Fruit fly (Drosophila melanogaster): ENCODE data around the gene CG14286.

DNA sequence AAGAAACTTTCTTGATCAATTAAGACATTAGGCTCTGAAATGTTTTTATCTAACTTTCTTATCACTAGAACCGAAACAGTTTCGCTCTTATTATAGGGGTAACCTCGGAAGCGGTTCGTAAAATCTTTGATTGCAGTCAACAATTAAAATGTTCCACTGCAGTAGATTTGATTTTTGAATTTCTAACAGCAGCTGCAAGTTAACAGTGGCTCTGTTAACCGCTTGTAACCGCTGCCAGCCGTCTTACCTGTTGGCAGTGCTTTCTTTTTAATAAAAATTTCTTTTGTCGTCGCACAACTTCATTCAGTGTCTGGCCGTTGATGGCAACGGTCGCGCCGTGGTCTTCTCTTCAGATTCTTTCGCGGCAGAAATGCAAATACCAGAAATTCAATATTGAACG, 9.3 kb downstream of the CG14286 start, which contains the start of gene CG6026:
- TF ChIP-seq CG12768 (GFP tag; optimal IDR thresholded peaks at IDR 0.05) = no peak
- no peak for TF ChIP-seq Clk (GFP tag; optimal IDR thresholded peaks at IDR 0.05)
- TF ChIP-seq CG7101 (tag; optimal IDR thresholded peaks at IDR 0.05) = no peak
- TF ChIP-seq kay (GFP tag; ENCODE audit: borderline replicate concordance) = no peak
- TF ChIP-seq cic (GFP tag; optimal IDR thresholded peaks at IDR 0.05) = no peak
- TF ChIP-seq CG33017 (tag; optimal IDR thresholded peaks at IDR 0.05) = no peak
- TF ChIP-seq CG14711 (tag; optimal IDR thresholded peaks at IDR 0.05) = no peak
- no peak for TF ChIP-seq CG1620 (GFP tag; optimal IDR thresholded peaks at IDR 0.05)
- TF ChIP-seq CG7045 (GFP tag; optimal IDR thresholded peaks at IDR 0.05) = no peak
- no peak for TF ChIP-seq bab1 (GFP tag; optimal IDR thresholded peaks at IDR 0.05)
